Worm (Caenorhabditis elegans): ENCODE results near the gene parg-1.

The parg-1 gene

DNA sequence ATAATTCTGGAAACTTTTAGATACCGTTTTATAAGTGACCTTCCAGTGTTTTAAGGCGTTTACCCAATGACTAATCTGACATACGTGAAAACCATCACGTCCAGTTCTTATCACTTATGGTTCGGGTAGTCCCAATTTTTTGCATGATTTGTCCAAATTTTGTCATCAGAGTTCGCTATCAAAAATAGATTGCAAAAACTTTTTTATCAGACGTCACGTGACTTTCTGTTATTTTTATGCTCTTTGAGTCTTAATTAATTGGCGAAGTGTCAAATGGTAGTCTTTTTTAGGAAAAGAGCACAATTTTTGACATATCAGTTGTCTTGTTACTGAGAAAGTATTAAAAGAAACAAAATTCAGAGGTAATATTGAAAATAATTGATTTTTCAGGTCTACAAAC, 16.4 kb upstream of the parg-1 start:
- TF ChIP-seq fos-1 (tag; optimal IDR thresholded peaks at IDR 0.05): peak; percentile 16
- TF ChIP-seq snpc-4 (tag; optimal IDR thresholded peaks at IDR 0.05): no peak
- peak; percentile 1 for TF ChIP-seq crh-2 (tag; optimal IDR thresholded peaks at IDR 0.05)
- peak; percentile 38 for TF ChIP-seq sma-9 (GFP tag; optimal IDR thresholded peaks at IDR 0.05)
- TF ChIP-seq sma-9 (tag; optimal IDR thresholded peaks at IDR 0.05): no peak

DNA sequence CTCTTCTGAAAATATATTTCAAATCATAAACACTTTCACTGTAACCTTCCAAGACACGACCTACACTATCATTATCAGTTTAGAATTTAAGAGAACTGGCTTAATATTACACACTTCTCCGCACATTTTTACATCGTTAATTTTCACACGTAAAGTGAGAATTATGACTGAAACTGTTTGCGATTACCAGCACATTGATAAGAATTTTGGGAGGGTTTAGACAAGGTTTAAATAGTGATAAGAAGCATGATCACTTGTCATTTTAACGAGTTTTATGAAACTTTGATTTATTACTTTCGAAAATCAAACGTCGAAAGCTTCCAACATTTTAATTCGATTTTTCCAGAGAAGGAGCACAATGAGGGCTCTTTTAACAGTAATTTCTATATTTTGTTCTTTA, 15.6 kb upstream of the parg-1 start, which contains the start of gene F21D5.3:
TSS of gene F21D5.3 (plus strand) at position 347 of the 400 bp plus-strand sequence.
- no peak for TF ChIP-seq dmd-4 (tag; optimal IDR thresholded peaks at IDR 0.05)
- TF ChIP-seq aly-2 (tag; optimal IDR thresholded peaks at IDR 0.05): no peak
- TF ChIP-seq nhr-11 (tag; optimal IDR thresholded peaks at IDR 0.05): no peak
- TF ChIP-seq gmeb-1 (tag; optimal IDR thresholded peaks at IDR 0.05): peak; percentile 16
- TF ChIP-seq fos-1 (tag; optimal IDR thresholded peaks at IDR 0.05): peak; percentile 94
- TF ChIP-seq crh-2 (tag; optimal IDR thresholded peaks at IDR 0.05): peak; percentile 41
- TF ChIP-seq zag-1 (tag; optimal IDR thresholded peaks at IDR 0.05): no peak
- peak; percentile 42 for TF ChIP-seq sma-9 (GFP tag; optimal IDR thresholded peaks at IDR 0.05)
- TF ChIP-seq sma-9 (tag; optimal IDR thresholded peaks at IDR 0.05): no peak
- TF ChIP-seq lin-13 (GFP tag; optimal IDR thresholded peaks at IDR 0.05): no peak

ce11 chrIV:8737354-8737753, 8.7 kb upstream of the parg-1 start:
- TF ChIP-seq sma-3 (GFP tag; optimal IDR thresholded peaks at IDR 0.05): no peak
- peak; percentile 62 for TF ChIP-seq C34F6.9 (tag; optimal IDR thresholded peaks at IDR 0.05)
- TF ChIP-seq nhr-21 (tag; optimal IDR thresholded peaks at IDR 0.05): no peak
- peak in 1 of 2 experiments; percentile 17 for TF ChIP-seq lsy-2 (tag; optimal IDR thresholded peaks at IDR 0.05)

DNA sequence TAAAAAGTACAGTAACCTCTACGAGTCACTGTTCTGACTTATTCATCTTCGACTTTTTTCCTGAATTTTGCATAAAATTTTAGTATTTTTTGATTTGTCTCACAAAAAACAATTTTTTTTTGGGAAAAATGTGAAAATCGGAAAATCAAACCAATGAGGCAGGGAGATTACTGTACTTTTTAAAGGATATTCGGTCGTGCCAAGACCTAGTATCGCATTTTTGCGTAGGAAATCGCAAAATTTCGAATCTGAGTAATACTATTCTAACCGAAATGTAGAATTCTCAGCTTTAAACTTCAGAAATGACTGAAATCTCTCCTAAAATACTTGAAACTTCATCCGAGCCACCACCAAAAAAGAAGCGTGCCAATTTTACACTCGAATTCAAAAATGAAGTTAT, 8.3 kb upstream of the parg-1 start, which contains the start of gene F21D5.4:
TSS of gene F21D5.4 (plus strand) at position 301 of the 400 bp plus-strand sequence.
- TF ChIP-seq nhr-12 (tag; optimal IDR thresholded peaks at IDR 0.05) (no peak), mab-5 (tag; optimal IDR thresholded peaks at IDR 0.05) (no peak), unc-55 (GFP tag; optimal IDR thresholded peaks at IDR 0.05) (no peak), alr-1 (tag; optimal IDR thresholded peaks at IDR 0.05) (no peak), ceh-82 (tag; optimal IDR thresholded peaks at IDR 0.05) (no peak), C34F6.9 (tag; optimal IDR thresholded peaks at IDR 0.05) (no peak), ztf-4 (tag; optimal IDR thresholded peaks at IDR 0.05) (no peak), ZK546.5 (tag; optimal IDR thresholded peaks at IDR 0.05) (no peak), unc-39 (tag; optimal IDR thresholded peaks at IDR 0.05) (no peak), blmp-1 (tag; optimal IDR thresholded peaks at IDR 0.05; ENCODE audit: insufficient read depth) (no peak), ama-1 (optimal IDR thresholded peaks at IDR 0.05) (no peak), gmeb-1 (tag; optimal IDR thresholded peaks at IDR 0.05) (no peak), nhr-237 (tag; optimal IDR thresholded peaks at IDR 0.05) (no peak), nhr-10 (tag; optimal IDR thresholded peaks at IDR 0.05) (no peak), skn-1 (tag; optimal IDR thresholded peaks at IDR 0.05) (no peak), nhr-129 (tag; optimal IDR thresholded peaks at IDR 0.05) (no peak), lsy-2 (tag; optimal IDR thresholded peaks at IDR 0.05) (no peak), nhr-25 (tag; optimal IDR thresholded peaks at IDR 0.05) (no peak), nhr-6 (tag; optimal IDR thresholded peaks at IDR 0.05) (no peak), nhr-23 (tag; optimal IDR thresholded peaks at IDR 0.05) (no peak)

- TF ChIP-seq nhr-10 (tag; optimal IDR thresholded peaks at IDR 0.05) (no peak), fos-1 (tag; optimal IDR thresholded peaks at IDR 0.05) (no peak), unc-55 (GFP tag; optimal IDR thresholded peaks at IDR 0.05) (no peak), unc-62 (GFP tag; optimal IDR thresholded peaks at IDR 0.05) (no peak), lin-11 (tag; optimal IDR thresholded peaks at IDR 0.05) (no peak), elt-1 (tag; optimal IDR thresholded peaks at IDR 0.05) (no peak), sma-3 (GFP tag; optimal IDR thresholded peaks at IDR 0.05) (no peak), lin-39 (tag; optimal IDR thresholded peaks at IDR 0.05) (no peak), elt-3 (tag; optimal IDR thresholded peaks at IDR 0.05) (no peak), ceh-16 (tag; optimal IDR thresholded peaks at IDR 0.05) (no peak), ama-1 (optimal IDR thresholded peaks at IDR 0.05) (no peak), nhr-12 (tag; optimal IDR thresholded peaks at IDR 0.05) (no peak), dmd-4 (tag; optimal IDR thresholded peaks at IDR 0.05) (no peak), skn-1 (tag; optimal IDR thresholded peaks at IDR 0.05) (no peak)
These were observed 6.8 kb upstream of the parg-1 start, which contains the start of gene F21D5.5 for ce11 chrIV:8739294-8739693. F21D5.5 (minus strand) TSS chrIV:8739394.
